Worm (Caenorhabditis elegans): ENCODE data around the gene idpp-1.

Gene idpp-1

ce11 chrIII:757981-758380 is 17.5 kb downstream of the idpp-1 start, which contains the start of gene T17H7.7:
TSS of gene T17H7.7 (minus strand) at chrIII:758081.
- TF ChIP-seq unc-39 (tag; optimal IDR thresholded peaks at IDR 0.05), result no peak
- no peak for TF ChIP-seq fkh-10 (GFP tag; optimal IDR thresholded peaks at IDR 0.05)
- TF ChIP-seq pha-4 (tag; optimal IDR thresholded peaks at IDR 0.05), result no peak

ce11 chrIII:759675-760074 is 19.2 kb downstream of the idpp-1 start:
- no peak for TF ChIP-seq unc-62 (GFP tag; optimal IDR thresholded peaks at IDR 0.05)
- no peak for TF ChIP-seq nfya-1 (tag; optimal IDR thresholded peaks at IDR 0.05; ENCODE audit: insufficient read depth)
- TF ChIP-seq nhr-43 (tag; optimal IDR thresholded peaks at IDR 0.05; ENCODE audit: poor library complexity, severe bottlenecking), result peak; percentile 80
- TF ChIP-seq skn-1 (tag; optimal IDR thresholded peaks at IDR 0.05), result no peak
- no peak for TF ChIP-seq sea-2 (GFP tag; optimal IDR thresholded peaks at IDR 0.05)
- no peak for TF ChIP-seq lsy-12 (tag; optimal IDR thresholded peaks at IDR 0.05)
- no peak for TF ChIP-seq elt-1 (tag; optimal IDR thresholded peaks at IDR 0.05)
- peak; percentile 1 for TF ChIP-seq nhr-23 (tag; optimal IDR thresholded peaks at IDR 0.05)
- no peak for TF ChIP-seq ztf-11 (tag; optimal IDR thresholded peaks at IDR 0.05)
- TF ChIP-seq ceh-16 (tag; optimal IDR thresholded peaks at IDR 0.05), result no peak
- peak; percentile 69 for TF ChIP-seq nhr-25 (tag; optimal IDR thresholded peaks at IDR 0.05)
- no peak for TF ChIP-seq fos-1 (tag; optimal IDR thresholded peaks at IDR 0.05)

- TF ChIP-seq ztf-11 (tag; optimal IDR thresholded peaks at IDR 0.05) (no peak), hmg-11 (tag; optimal IDR thresholded peaks at IDR 0.05) (no peak), lin-39 (tag; optimal IDR thresholded peaks at IDR 0.05) (no peak), snpc-4 (tag; optimal IDR thresholded peaks at IDR 0.05) (no peak), lin-15B (tag; optimal IDR thresholded peaks at IDR 0.05) (no peak)
Observed at ce11 chrIII:761476-761875, 21.0 kb downstream of the idpp-1 start, which contains the start of gene nlp-52. TSS of gene nlp-52 (plus strand) at chrIII:761776.

ce11 chrIII:762508-762907 is 22.0 kb downstream of the idpp-1 start:
- TF ChIP-seq nhr-23 (tag; optimal IDR thresholded peaks at IDR 0.05) (no peak), ZK546.5 (tag; optimal IDR thresholded peaks at IDR 0.05) (no peak), skn-1 (tag; optimal IDR thresholded peaks at IDR 0.05) (no peak), hmg-11 (tag; optimal IDR thresholded peaks at IDR 0.05) (no peak)

- no peak for TF ChIP-seq zag-1 (tag; optimal IDR thresholded peaks at IDR 0.05)
- TF ChIP-seq nhr-12 (tag; optimal IDR thresholded peaks at IDR 0.05), result no peak
- peak; percentile 49 for TF ChIP-seq lin-39 (tag; optimal IDR thresholded peaks at IDR 0.05)
- TF ChIP-seq fkh-2 (tag; optimal IDR thresholded peaks at IDR 0.05), result no peak
- TF ChIP-seq elt-1 (tag; optimal IDR thresholded peaks at IDR 0.05), result no peak
- peak; percentile 18 for TF ChIP-seq lin-15B (tag; optimal IDR thresholded peaks at IDR 0.05)
- TF ChIP-seq mml-1 (tag; optimal IDR thresholded peaks at IDR 0.05), result no peak
- peak; percentile 57 for TF ChIP-seq fkh-10 (GFP tag; optimal IDR thresholded peaks at IDR 0.05)
- no peak for TF ChIP-seq nhr-67 (tag; optimal IDR thresholded peaks at IDR 0.05)
- TF ChIP-seq lsy-12 (tag; optimal IDR thresholded peaks at IDR 0.05), result no peak
- peak; percentile 47 for TF ChIP-seq nfya-1 (tag; optimal IDR thresholded peaks at IDR 0.05; ENCODE audit: insufficient read depth)
- TF ChIP-seq ztf-4 (tag; optimal IDR thresholded peaks at IDR 0.05), result no peak
- no peak for TF ChIP-seq aly-2 (tag; optimal IDR thresholded peaks at IDR 0.05)
Observed at ce11 chrIII:764404-764803, 23.9 kb downstream of the idpp-1 start.

ce11 chrIII:764884-765283 is 24.4 kb downstream of the idpp-1 start, which contains the start of gene ptl-1:
TSS of gene ptl-1 (plus strand) at chrIII:765184.
- TF ChIP-seq nhr-23 (tag; optimal IDR thresholded peaks at IDR 0.05), result no peak

- TF ChIP-seq ztf-11 (tag; optimal IDR thresholded peaks at IDR 0.05) (no peak), elt-3 (tag; optimal IDR thresholded peaks at IDR 0.05) (no peak), ama-1 (optimal IDR thresholded peaks at IDR 0.05) (no peak), ceh-9 (tag; optimal IDR thresholded peaks at IDR 0.05) (no peak), egl-5 (tag; optimal IDR thresholded peaks at IDR 0.05) (no peak), nhr-67 (tag; optimal IDR thresholded peaks at IDR 0.05) (no peak), fkh-10 (GFP tag; optimal IDR thresholded peaks at IDR 0.05) (no peak), elt-2 (tag; optimal IDR thresholded peaks at IDR 0.05) (no peak), R02D3.7 (tag; optimal IDR thresholded peaks at IDR 0.05) (no peak), unc-62 (GFP tag; optimal IDR thresholded peaks at IDR 0.05) (no peak), nhr-11 (tag; optimal IDR thresholded peaks at IDR 0.05) (no peak), aly-2 (tag; optimal IDR thresholded peaks at IDR 0.05) (no peak), snpc-4 (tag; optimal IDR thresholded peaks at IDR 0.05) (no peak)
Observed at ce11 chrIII:768528-768927, 28.0 kb downstream of the idpp-1 start.

Data from whole organism, L3 larva.